Worm (Caenorhabditis elegans): ENCODE results near the gene gar-2.
A peak's percentile ranks its signal among the peaks of the same experiment; 100 is the strongest.

Gene gar-2

ce11 chrIII:6280070-6280596, 29.0 kb upstream of the gar-2 start, which contains the start of gene hmg-1.2 (continued):
- TF ChIP-seq snpc-1.1 (tag; optimal IDR thresholded peaks at IDR 0.05; ENCODE audit: insufficient read depth): no peak
- TF ChIP-seq cebp-2 (GFP tag; IDR thresholded peaks at IDR 0.05): no peak
- TF ChIP-seq lsy-27 (tag; optimal IDR thresholded peaks at IDR 0.05; ENCODE audit: borderline replicate concordance, insufficient read depth): peak; percentile 27
- TF ChIP-seq tbp1 (GFP tag; optimal IDR thresholded peaks at IDR 0.05): peak; percentile 36
- TF ChIP-seq nhr-80 (tag; optimal IDR thresholded peaks at IDR 0.05): peak; percentile 74
- peak in 1 of 3 experiments; percentile 42 for TF ChIP-seq lin-35 (GFP tag; optimal IDR thresholded peaks at IDR 0.05)
- no peak for TF ChIP-seq let-526 (GFP tag; IDR thresholded peaks at IDR 0.05)
- no peak for TF ChIP-seq F23B12.7 (tag; optimal IDR thresholded peaks at IDR 0.05; ENCODE audit: insufficient read depth)
- no peak for TF ChIP-seq mel-28 (tag; optimal IDR thresholded peaks at IDR 0.05; ENCODE audit: borderline replicate concordance)
- no peak for TF ChIP-seq ztf-28 (GFP tag; IDR thresholded peaks at IDR 0.05)
- peak; percentile 99 for TF ChIP-seq hmg-1.2 (GFP tag; IDR thresholded peaks at IDR 0.05)
- no peak for TF ChIP-seq lsl-1 (GFP tag; optimal IDR thresholded peaks at IDR 0.05)
- TF ChIP-seq pbrm-1 (GFP tag; IDR thresholded peaks at IDR 0.05): peak; percentile 71
- no peak for TF ChIP-seq ztf-6 (GFP tag; IDR thresholded peaks at IDR 0.05)
- TF ChIP-seq chd-7 (tag; optimal IDR thresholded peaks at IDR 0.05): peak; percentile 74
- peak; percentile 76 for TF ChIP-seq ZK185.1 (tag; optimal IDR thresholded peaks at IDR 0.05; ENCODE audit: poor library complexity, severe bottlenecking)
- peak; percentile 73 for TF ChIP-seq repo-1 (tag; optimal IDR thresholded peaks at IDR 0.05)
- TF ChIP-seq ceh-27 (GFP tag; optimal IDR thresholded peaks at IDR 0.05): peak; percentile 76
- no peak for TF ChIP-seq mes-4 (tag; optimal IDR thresholded peaks at IDR 0.05)
- TF ChIP-seq ztf-3 (GFP tag; optimal IDR thresholded peaks at IDR 0.05): no peak
- peak; percentile 12 for TF ChIP-seq ztf-22 (GFP tag; optimal IDR thresholded peaks at IDR 0.05)
- peak; percentile 85 for TF ChIP-seq lin-40 (tag; optimal IDR thresholded peaks at IDR 0.05)
- TF ChIP-seq hsf-1 (GFP tag; IDR thresholded peaks at IDR 0.05): no peak
- TF ChIP-seq lin-26 (GFP tag; IDR thresholded peaks at IDR 0.05): peak; percentile 47; the same call in 1 of the 2 replicates
- peak; percentile 39 for TF ChIP-seq lin-54 (GFP tag; optimal IDR thresholded peaks at IDR 0.05)
- TF ChIP-seq mcd-1 (GFP tag; IDR thresholded peaks at IDR 0.05): peak; percentile 57
- TF ChIP-seq gei-17 (GFP tag; optimal IDR thresholded peaks at IDR 0.05): peak; percentile 67
- no peak for TF ChIP-seq aptf-2 (GFP tag; conservative IDR thresholded peaks at IDR 0.05)
- no peak for TF ChIP-seq nhr-120 (GFP tag; IDR thresholded peaks at IDR 0.05)
- no peak for TF ChIP-seq ceh-58 (GFP tag; IDR thresholded peaks at IDR 0.05)
- TF ChIP-seq B0336.3 (GFP tag; IDR thresholded peaks at IDR 0.05): peak; percentile 85
- TF ChIP-seq Y56A3A.18 (GFP tag; IDR thresholded peaks at IDR 0.05): no peak
- no peak for TF ChIP-seq nfya-1 (tag; optimal IDR thresholded peaks at IDR 0.05; ENCODE audit: borderline replicate concordance, insufficient read depth)
- TF ChIP-seq mxl-1 (tag; optimal IDR thresholded peaks at IDR 0.05): no peak
- TF ChIP-seq nfyb-1 (GFP tag; IDR thresholded peaks at IDR 0.05): peak; percentile 86
- no peak for TF ChIP-seq attf-3 (GFP tag; conservative IDR thresholded peaks at IDR 0.05)
- TF ChIP-seq athp-1 (tag; optimal IDR thresholded peaks at IDR 0.05): peak; percentile 50
- TF ChIP-seq Y95B8A.8 (GFP tag; IDR thresholded peaks at IDR 0.05): no peak
- peak; percentile 23 for TF ChIP-seq snpc-3.4 (tag; optimal IDR thresholded peaks at IDR 0.05)
- no peak for TF ChIP-seq F22D6.2 (tag; optimal IDR thresholded peaks at IDR 0.05)
- peak; percentile 74 for TF ChIP-seq cebp-1 (GFP tag; IDR thresholded peaks at IDR 0.05)
- TF ChIP-seq cebp-1 (tag; optimal IDR thresholded peaks at IDR 0.05): peak; percentile 94
- TF ChIP-seq tlf-1 (GFP tag; optimal IDR thresholded peaks at IDR 0.05): peak; percentile 55
- TF ChIP-seq snpc-4 (GFP tag; optimal IDR thresholded peaks at IDR 0.05): peak; percentile 11
- TF ChIP-seq snpc-4 (tag; optimal IDR thresholded peaks at IDR 0.05): peak in 3 of 4 experiments; percentile 60 to 75 (median 73)
- TF ChIP-seq Y67H2A.10 (GFP tag; conservative IDR thresholded peaks at IDR 0.05): no peak
- TF ChIP-seq nhr-179 (tag; optimal IDR thresholded peaks at IDR 0.05): no peak
- TF ChIP-seq ceh-79 (tag; optimal IDR thresholded peaks at IDR 0.05): peak; percentile 32

Data from whole organism, young adult.